Worm (Caenorhabditis elegans) whole organism, young adult: Measurements from ENCODE around the gene mfsd-11.

Experiments
- B0035.1 ChIP-seq: sonication (generic microtip); optimal IDR thresholded peaks from 2 replicates; lab custom pipeline; 2016; ENCODE audit warnings: missing genetic modification characterization, mild to moderate bottlenecking, missing compliant biosample characterization, missing genotype, missing genetic modification reagents
- B0336.3 ChIP-seq: fragments of 200-800 bp; sonication (Bioruptor generic); IDR thresholded peaks from 2 replicates; pipeline ENCODE4 v1.3.6; 2022; ENCODE audit warnings: missing genetic modification characterization, missing compliant biosample characterization
- D2030.7 ChIP-seq: fragments of 200-800 bp; sonication (Bioruptor generic); IDR thresholded peaks from 2 replicates; pipeline ENCODE4 v1.3.6; 2022; ENCODE audit warnings: missing genetic modification reagents, missing genetic modification characterization, missing compliant biosample characterization
- F22D6.2 ChIP-seq: sonication (generic microtip); optimal IDR thresholded peaks from 2 replicates; lab custom pipeline; 2016; ENCODE audit warnings: mild to moderate bottlenecking, missing genetic modification characterization, missing compliant biosample characterization
- F39B2.1 ChIP-seq: fragments of 200-800 bp; sonication (Bioruptor generic); IDR thresholded peaks from 2 replicates; pipeline ENCODE4 v1.3.6; 2022; ENCODE audit warnings: missing genetic modification reagents, missing genetic modification characterization, missing compliant biosample characterization
- F49E8.2 ChIP-seq: sonication (generic microtip); optimal IDR thresholded peaks from 3 replicates; lab custom pipeline; 2017; ENCODE audit warnings: missing genetic modification characterization, mild to moderate bottlenecking, missing compliant biosample characterization, antibody characterized with exemption, moderate library complexity; ENCODE audit not compliant: insufficient read depth
- K11D2.4 ChIP-seq: fragments of 200-800 bp; sonication (Bioruptor generic); IDR thresholded peaks from 2 replicates; pipeline ENCODE4 v1.3.6; 2022; ENCODE audit warnings: missing genetic modification reagents, missing genetic modification characterization, missing compliant biosample characterization
- T07F8.4 ChIP-seq: sonication (generic microtip); optimal IDR thresholded peaks from 2 replicates; lab custom pipeline; 2016; ENCODE audit warnings: mild to moderate bottlenecking, missing genetic modification characterization, moderate library complexity, missing compliant biosample characterization
- Y53G8AR.9 ChIP-seq: fragments of 200-800 bp; sonication (Bioruptor generic); conservative IDR thresholded peaks from 2 replicates; pipeline ENCODE4 v1.3.6; 2022; ENCODE audit warnings: missing genetic modification reagents, missing genetic modification characterization, missing compliant biosample characterization
- ama-1 ChIP-seq, 3 experiments: fragments of 150-350 bp in 1 of 3; sonication (generic microtip) in 2 of 3; optimal IDR thresholded peaks; 2 replicates each; lab custom pipeline; 2014 to 2018; ENCODE audit warnings: missing biosample characterization in 2 of 3, missing genetic modification characterization in 2 of 3, missing genetic modification reagents in 2 of 3
- aptf-2 ChIP-seq: fragments of 200-800 bp; sonication (Bioruptor generic); conservative IDR thresholded peaks from 2 replicates; pipeline ENCODE4 v1.3.6; 2022; ENCODE audit warnings: missing genetic modification reagents, missing genetic modification characterization, missing compliant biosample characterization
- atf-7 ChIP-seq: sonication (generic microtip); optimal IDR thresholded peaks from 2 replicates; lab custom pipeline; 2017; ENCODE audit warnings: mild to moderate bottlenecking, missing genetic modification characterization, missing compliant biosample characterization
- athp-1 ChIP-seq: sonication (generic microtip); optimal IDR thresholded peaks from 2 replicates; lab custom pipeline; 2017; ENCODE audit warnings: mild to moderate bottlenecking, missing genetic modification characterization, missing compliant biosample characterization
- ccch-3 ChIP-seq: fragments of 200-800 bp; sonication (Bioruptor generic); optimal IDR thresholded peaks from 2 replicates; lab custom pipeline; 2018; ENCODE audit warnings: mild to moderate bottlenecking, missing genetic modification characterization, missing compliant biosample characterization
- cebp-1 ChIP-seq, 2 experiments: fragments of 200-800 bp in 1 of 2; sonication (Bioruptor generic) in 1 of 2; sonication (generic microtip) in 1 of 2; IDR thresholded peaks in 1 of 2; optimal IDR thresholded peaks in 1 of 2; 2 replicates each; pipeline versions ENCODE4 v1.3.6 to Lab custom; 2017 to 2022; ENCODE audit warnings: missing compliant biosample characterization in 2 of 2, missing genetic modification characterization in 2 of 2, mild to moderate bottlenecking in 1 of 2, missing genetic modification reagents in 1 of 2, moderate library complexity in 1 of 2
- ceh-27 ChIP-seq: fragments of 200-800 bp; sonication (Bioruptor generic); optimal IDR thresholded peaks from 2 replicates; lab custom pipeline; 2018; ENCODE audit warnings: mild to moderate bottlenecking, missing genetic modification characterization, moderate library complexity, missing compliant biosample characterization
- ceh-91 ChIP-seq: fragments of 200-800 bp; sonication (Bioruptor generic); IDR thresholded peaks from 2 replicates; pipeline ENCODE4 v1.3.6; 2022; ENCODE audit warnings: missing genetic modification reagents, missing genetic modification characterization, missing compliant biosample characterization
- chd-7 ChIP-seq: sonication (generic microtip); optimal IDR thresholded peaks from 2 replicates; lab custom pipeline; 2016; ENCODE audit warnings: mild to moderate bottlenecking, missing genetic modification characterization, moderate library complexity, missing compliant biosample characterization
- dox-1 ChIP-seq: fragments of 200-800 bp; sonication (Bioruptor generic); IDR thresholded peaks from 2 replicates; pipeline ENCODE4 v1.3.6; 2022; ENCODE audit warnings: missing genetic modification reagents, missing genetic modification characterization, missing compliant biosample characterization
- dpl-1 ChIP-seq: fragments of 150-350 bp; optimal IDR thresholded peaks from 2 replicates; lab custom pipeline; 2014; ENCODE audit warnings: missing biosample characterization, missing genetic modification reagents, missing genetic modification characterization
- egl-44 ChIP-seq: fragments of 200-800 bp; sonication (Bioruptor generic); IDR thresholded peaks from 2 replicates; pipeline ENCODE4 v1.3.6; 2022; ENCODE audit warnings: missing genetic modification reagents, missing genetic modification characterization, missing compliant biosample characterization
- ekl-4 ChIP-seq: fragments of 200-800 bp; sonication (Bioruptor generic); IDR thresholded peaks from 2 replicates; pipeline ENCODE4 v1.3.6; 2022; ENCODE audit warnings: missing genetic modification reagents, missing genetic modification characterization, missing compliant biosample characterization
- ets-4 ChIP-seq: fragments of 200-800 bp; sonication (Bioruptor generic); optimal IDR thresholded peaks from 2 replicates; lab custom pipeline; 2018; ENCODE audit warnings: mild to moderate bottlenecking, missing genetic modification characterization, missing compliant biosample characterization
- hlh-26 ChIP-seq: fragments of 200-800 bp; sonication (Bioruptor generic); conservative IDR thresholded peaks from 2 replicates; pipeline ENCODE4 v1.3.6; 2022; ENCODE audit warnings: missing genetic modification reagents, missing genetic modification characterization, missing compliant biosample characterization
- hrde-1 ChIP-seq: sonication (generic microtip); optimal IDR thresholded peaks from 2 replicates; lab custom pipeline; 2016; ENCODE audit warnings: missing genetic modification characterization, mild to moderate bottlenecking, missing compliant biosample characterization, moderate library complexity, missing genotype, missing genetic modification reagents, borderline replicate concordance
- hsf-1 ChIP-seq: fragments of 200-800 bp; sonication (Bioruptor generic); IDR thresholded peaks from 2 replicates; pipeline ENCODE4 v1.3.6; 2022; ENCODE audit warnings: missing genetic modification reagents, missing genetic modification characterization, missing compliant biosample characterization
- let-607 ChIP-seq, 2 experiments: fragments of 200-800 bp in 1 of 2; sonication (Bioruptor generic) in 1 of 2; sonication (generic microtip) in 1 of 2; optimal IDR thresholded peaks; 2 replicates each; lab custom pipeline; 2016 to 2018; ENCODE audit warnings: mild to moderate bottlenecking in 2 of 2, missing compliant biosample characterization in 2 of 2, missing genetic modification characterization in 2 of 2, moderate library complexity in 2 of 2, missing genotype in 1 of 2
- lin-35 ChIP-seq, 3 experiments: fragments of 150-350 bp in 2 of 3; sonication (generic microtip) in 1 of 3; optimal IDR thresholded peaks; 2 replicates each; lab custom pipeline; 2014 to 2018; ENCODE audit warnings: missing biosample characterization in 3 of 3, missing genetic modification characterization in 3 of 3, missing genetic modification reagents in 3 of 3
- nhr-80 ChIP-seq: sonication (generic microtip); optimal IDR thresholded peaks from 2 replicates; lab custom pipeline; 2016; ENCODE audit warnings: missing genetic modification characterization, missing compliant biosample characterization
- nhr-90 ChIP-seq: sonication (generic microtip); optimal IDR thresholded peaks from 2 replicates; lab custom pipeline; 2016; ENCODE audit warnings: missing genotype, mild to moderate bottlenecking, missing genetic modification characterization, missing compliant biosample characterization
- rec-8 ChIP-seq, 2 experiments: sonication (generic microtip); optimal IDR thresholded peaks; 2 replicates each; lab custom pipeline; 2016; ENCODE audit warnings: mild to moderate bottlenecking in 2 of 2, missing genetic modification characterization in 2 of 2, missing genetic modification reagents in 2 of 2, missing genotype in 2 of 2, missing biosample characterization in 1 of 2, missing compliant biosample characterization in 1 of 2, moderate library complexity in 1 of 2
- sea-2 ChIP-seq: fragments of 200-800 bp; sonication (Bioruptor generic); IDR thresholded peaks from 2 replicates; pipeline ENCODE4 v1.3.6; 2022; ENCODE audit warnings: missing genetic modification characterization, missing compliant biosample characterization
- snpc-1.1 ChIP-seq: sonication (generic microtip); optimal IDR thresholded peaks from 2 replicates; lab custom pipeline; 2017; ENCODE audit warnings: missing genetic modification characterization, mild to moderate bottlenecking, missing compliant biosample characterization, antibody characterized with exemption, moderate library complexity, missing genotype, missing genetic modification reagents; ENCODE audit not compliant: insufficient read depth
- unc-62 ChIP-seq: fragments of 150-350 bp; optimal IDR thresholded peaks from 2 replicates; lab custom pipeline; 2014; ENCODE audit warnings: missing biosample characterization, missing genetic modification reagents, missing genetic modification characterization
- ztf-22 ChIP-seq: fragments of 200-800 bp; sonication (Bioruptor generic); optimal IDR thresholded peaks from 2 replicates; lab custom pipeline; 2018; ENCODE audit warnings: mild to moderate bottlenecking, missing genetic modification characterization, moderate library complexity, missing compliant biosample characterization
- ztf-25 ChIP-seq: fragments of 200-800 bp; sonication (Bioruptor generic); IDR thresholded peaks from 2 replicates; pipeline ENCODE4 v1.3.6; 2022; ENCODE audit warnings: missing genetic modification reagents, missing genetic modification characterization, missing compliant biosample characterization
- ztf-6 ChIP-seq: fragments of 200-800 bp; sonication (Bioruptor generic); IDR thresholded peaks from 2 replicates; pipeline ENCODE4 v1.3.6; 2022; ENCODE audit warnings: missing genetic modification reagents, missing genetic modification characterization, missing compliant biosample characterization

The mfsd-11 gene

DNA sequence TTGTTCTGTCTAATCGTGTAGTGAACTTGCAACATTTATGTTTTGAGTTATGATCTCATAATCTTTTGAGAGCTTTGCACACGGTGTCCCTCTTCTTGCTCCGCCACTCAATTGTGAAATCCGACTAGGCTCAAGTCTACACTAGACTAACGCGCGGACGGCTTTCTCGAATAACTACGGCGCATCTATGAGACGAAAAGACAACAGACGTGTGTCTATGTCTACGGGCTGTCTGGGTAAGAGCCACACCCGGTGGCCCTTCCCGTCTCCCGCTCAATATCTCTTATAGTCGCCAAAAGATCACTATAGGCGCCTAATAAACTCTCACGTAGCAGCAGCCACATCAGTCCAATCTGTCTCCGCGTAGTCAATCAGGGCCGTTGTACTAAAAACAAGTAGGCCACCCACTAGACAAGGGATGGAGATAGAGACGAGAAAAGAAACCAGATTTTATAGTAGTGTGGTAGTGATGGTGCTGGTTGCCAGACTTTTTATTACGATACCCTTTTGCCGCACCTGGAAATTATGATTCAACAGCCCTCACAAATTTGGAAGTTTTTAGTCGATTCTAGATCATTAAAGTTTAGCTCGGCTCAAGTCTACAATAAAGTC lies 21.9 kb upstream of the mfsd-11 start:
- TF ChIP-seq ztf-25 (GFP tag; lab: Robert Waterston, UW) (peak; percentile 32; the same call in 1 of the 2 replicates), cebp-1 (GFP tag; IDR thresholded peaks at IDR 0.05; lab: Robert Waterston, UW) (no peak), cebp-1 (tag; optimal IDR thresholded peaks at IDR 0.05; lab: Kevin White, UChicago) (peak; percentile 23), dpl-1 (GFP tag; lab: Kevin White, UChicago) (no peak)

DNA sequence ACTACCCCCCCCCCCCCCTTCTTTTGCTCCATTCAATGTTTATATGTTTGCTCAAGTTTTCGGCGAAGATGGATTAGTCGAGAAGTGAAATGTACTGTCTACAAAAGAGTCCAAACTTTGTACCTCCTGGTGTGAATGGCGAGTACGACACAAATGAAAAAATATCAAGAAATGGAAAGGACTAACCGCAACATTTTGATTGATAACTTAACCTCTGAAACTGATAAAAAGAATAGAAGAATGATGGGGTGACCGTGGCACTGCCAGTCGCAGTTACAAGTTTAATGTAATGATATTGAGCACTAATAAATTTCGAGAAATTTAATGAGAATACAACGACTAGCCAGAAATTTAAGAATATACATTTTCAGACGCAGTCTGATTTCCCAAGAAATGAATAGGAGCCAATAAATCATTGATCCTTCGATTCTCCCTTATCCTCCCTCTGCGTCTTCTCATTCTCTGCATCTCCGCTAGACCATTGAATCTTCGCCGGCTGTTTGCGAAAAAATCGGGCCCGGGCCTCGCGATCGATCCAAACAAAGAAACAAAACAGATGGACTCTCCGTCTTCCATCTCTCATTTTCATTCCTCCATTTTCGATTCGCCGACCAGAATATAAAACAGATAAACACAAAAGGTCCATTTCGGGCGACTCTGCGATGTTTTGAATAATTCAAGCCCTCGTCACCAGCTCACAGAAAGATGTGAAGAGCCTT lies 20.9 kb upstream of the mfsd-11 start:
- no peak for TF ChIP-seq ceh-27 (GFP tag; lab: Kevin White, UChicago)
- TF ChIP-seq nhr-80 (tag; lab: Kevin White, UChicago), result peak; percentile 60

DNA sequence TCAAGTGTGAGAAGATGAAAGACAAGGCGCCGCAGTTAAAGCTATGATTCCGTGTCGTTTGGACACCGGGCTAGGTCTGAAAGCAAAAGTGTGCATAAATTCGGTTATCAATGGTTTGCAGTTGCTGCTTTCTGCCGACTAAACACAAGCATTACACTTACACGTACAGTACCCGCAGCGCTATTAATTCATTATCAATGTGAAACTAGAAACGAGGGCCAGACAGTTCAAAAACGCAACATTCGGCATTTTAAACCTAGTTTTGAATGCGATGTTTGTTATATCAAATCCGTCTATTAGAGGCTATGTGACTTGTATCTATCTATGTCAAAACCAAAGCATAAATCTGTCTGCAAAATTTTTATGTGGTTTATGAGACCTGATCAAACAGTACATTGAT lies 20.1 kb upstream of the mfsd-11 start:
- TF ChIP-seq nhr-80 (tag; lab: Kevin White, UChicago) (peak; percentile 32), hlh-26 (no peak)

DNA sequence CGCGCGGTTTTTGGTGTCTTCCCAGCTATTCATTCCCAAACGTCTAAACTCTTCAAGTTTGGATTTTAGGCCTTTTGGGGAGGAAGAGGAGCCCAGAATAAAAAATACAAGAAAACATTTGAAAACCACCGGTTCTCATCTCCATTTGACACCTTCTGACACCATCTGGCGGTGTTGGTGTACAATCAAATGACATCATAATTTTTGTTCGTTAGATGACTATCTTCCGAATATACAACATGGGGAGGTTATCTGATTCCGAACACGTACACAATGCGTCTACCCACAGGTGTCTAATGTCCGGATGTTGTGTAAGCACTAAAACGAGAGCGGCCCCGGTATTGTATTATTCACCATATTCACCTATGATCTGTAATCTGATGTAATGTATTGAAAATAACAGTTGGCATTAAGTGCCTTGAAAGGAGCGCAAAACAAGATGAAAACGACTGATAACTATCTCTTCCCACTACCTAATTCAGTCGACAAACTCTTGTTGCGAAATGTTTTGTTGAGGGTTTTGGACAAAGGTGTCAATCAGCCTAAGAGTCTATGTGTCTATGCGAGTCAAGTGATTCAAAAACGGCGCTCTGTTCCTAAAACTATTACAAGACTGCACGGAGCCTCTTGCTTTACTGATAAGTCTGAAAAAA lies 18.7 kb upstream of the mfsd-11 start:
- TF ChIP-seq aptf-2 (no peak), B0336.3 (peak; percentile 33; the same call in 1 of the 2 replicates), F39B2.1 (GFP tag; lab: Robert Waterston, UW) (no peak), hrde-1 (tag; lab: Kevin White, UChicago) (no peak), unc-62 (GFP tag; lab: Kevin White, UChicago) (peak; percentile 96), ceh-91 (GFP tag; lab: Robert Waterston, UW) (no peak), F49E8.2 (tag; lab: Kevin White, UChicago) (no peak), B0035.1 (tag; lab: Kevin White, UChicago) (no peak), atf-7 (tag; lab: Kevin White, UChicago) (peak; percentile 6), ztf-6 (GFP tag; lab: Robert Waterston, UW) (no peak), egl-44 (no peak), ets-4 (peak; percentile 71), ccch-3 (no peak), cebp-1 (GFP tag; IDR thresholded peaks at IDR 0.05; lab: Robert Waterston, UW) (peak; percentile 93), cebp-1 (tag; optimal IDR thresholded peaks at IDR 0.05; lab: Kevin White, UChicago) (peak; percentile 95), sea-2 (GFP tag; lab: Robert Waterston, UW) (no peak), snpc-1.1 (tag; lab: Kevin White, UChicago) (no peak), hsf-1 (GFP tag; lab: Robert Waterston, UW) (no peak), ama-1 (optimal IDR thresholded peaks at IDR 0.05; lab: Kevin White, UChicago) (no peak), ama-1 (GFP tag; optimal IDR thresholded peaks at IDR 0.05; lab: Kevin White, UChicago) (no peak), lin-35 (GFP tag; optimal IDR thresholded peaks at IDR 0.05; lab: Kevin White, UChicago) (no peak), F22D6.2 (tag; lab: Kevin White, UChicago) (no peak), nhr-90 (tag; lab: Kevin White, UChicago) (peak; percentile 60), athp-1 (tag; lab: Kevin White, UChicago) (no peak), rec-8 (tag; optimal IDR thresholded peaks at IDR 0.05; lab: Kevin White, UChicago) (no peak), ztf-22 (GFP tag; lab: Kevin White, UChicago) (peak; percentile 3), dox-1 (GFP tag; lab: Robert Waterston, UW) (peak; percentile 56; the same call in 1 of the 2 replicates), Y53G8AR.9 (no peak), chd-7 (peak; percentile 31), T07F8.4 (tag; lab: Kevin White, UChicago) (no peak), dpl-1 (GFP tag; lab: Kevin White, UChicago) (no peak), ekl-4 (GFP tag; lab: Robert Waterston, UW) (no peak), D2030.7 (GFP tag; lab: Robert Waterston, UW) (no peak), let-607 (tag; optimal IDR thresholded peaks at IDR 0.05; lab: Kevin White, UChicago) (peak; percentile 43 to 56), K11D2.4 (GFP tag; lab: Robert Waterston, UW) (no peak)
